Worm (Caenorhabditis elegans) whole organism, early embryonic: ENCODE data around the gene acr-17.

Experiments
- B0310.2 ChIP-seq: sonication (generic microtip); optimal IDR thresholded peaks from 2 replicates; lab custom pipeline; 2016; ENCODE audit warnings: mild to moderate bottlenecking, missing genetic modification characterization, missing compliant biosample characterization
- F13C5.2 ChIP-seq: sonication (generic microtip); optimal IDR thresholded peaks from 2 replicates; lab custom pipeline; 2017; ENCODE audit warnings: mild to moderate bottlenecking, missing genetic modification characterization, inconsistent platforms, missing compliant biosample characterization
- aly-1 ChIP-seq: sonication (generic microtip); optimal IDR thresholded peaks from 2 replicates; lab custom pipeline; 2016; ENCODE audit warnings: missing genetic modification characterization, missing compliant biosample characterization
- ama-1 ChIP-seq: fragments of 150-350 bp; optimal IDR thresholded peaks from 2 replicates; lab custom pipeline; 2014
- ceh-13 ChIP-seq: fragments of 200-800 bp; sonication (Bioruptor generic); optimal IDR thresholded peaks from 2 replicates; lab custom pipeline; 2018; ENCODE audit warnings: mild to moderate bottlenecking, missing genetic modification characterization, missing compliant biosample characterization
- ceh-36 ChIP-seq: sonication (generic microtip); optimal IDR thresholded peaks from 2 replicates; lab custom pipeline; 2016; ENCODE audit warnings: missing genetic modification characterization, inconsistent platforms, missing compliant biosample characterization
- ets-7 ChIP-seq: sonication (generic microtip); optimal IDR thresholded peaks from 2 replicates; lab custom pipeline; 2016; ENCODE audit warnings: missing genotype, missing genetic modification characterization, missing compliant biosample characterization
- flt-1 ChIP-seq: fragments of 200-800 bp; sonication (Bioruptor generic); IDR thresholded peaks from 2 replicates; pipeline ENCODE4 v1.3.6; 2022; ENCODE audit warnings: missing genetic modification characterization, missing compliant biosample characterization
- hmbx-1 ChIP-seq: sonication (generic microtip); optimal IDR thresholded peaks from 2 replicates; lab custom pipeline; 2016; ENCODE audit warnings: mild to moderate bottlenecking, missing genetic modification characterization, missing compliant biosample characterization
- hmg-4 ChIP-seq: fragments of 200-800 bp; sonication (Bioruptor generic); optimal IDR thresholded peaks from 2 replicates; lab custom pipeline; 2018; ENCODE audit warnings: mild to moderate bottlenecking, missing genetic modification characterization, missing compliant biosample characterization
- hnd-1 ChIP-seq: sonication (generic microtip); optimal IDR thresholded peaks from 2 replicates; lab custom pipeline; 2016; ENCODE audit warnings: missing genetic modification characterization, missing compliant biosample characterization
- pes-1 ChIP-seq: fragments of 200-800 bp; sonication (Bioruptor generic); IDR thresholded peaks from 2 replicates; pipeline ENCODE4 v1.3.6; 2022; ENCODE audit warnings: missing genetic modification reagents, missing genetic modification characterization, missing compliant biosample characterization
- scrt-1 ChIP-seq: fragments of 200-800 bp; sonication (Bioruptor generic); IDR thresholded peaks from 2 replicates; pipeline ENCODE4 v1.3.6; 2022; ENCODE audit warnings: missing genetic modification characterization, missing compliant biosample characterization
- sea-1 ChIP-seq: fragments of 200-800 bp; sonication (Bioruptor generic); conservative IDR thresholded peaks from 2 replicates; pipeline ENCODE4 v1.3.6; 2022; ENCODE audit warnings: missing genetic modification characterization, missing compliant biosample characterization
- tbx-11 ChIP-seq: fragments of 200-800 bp; sonication (Bioruptor generic); IDR thresholded peaks from 2 replicates; pipeline ENCODE4 v1.3.6; 2022; ENCODE audit warnings: missing genetic modification characterization, missing compliant biosample characterization
- tbx-37 ChIP-seq: fragments of 200-800 bp; sonication (Bioruptor generic); conservative IDR thresholded peaks from 2 replicates; pipeline ENCODE4 v1.3.6; 2022; ENCODE audit warnings: missing genetic modification reagents, missing genetic modification characterization, missing compliant biosample characterization
- tra-4 ChIP-seq: sonication (generic microtip); optimal IDR thresholded peaks from 2 replicates; lab custom pipeline; 2017; ENCODE audit warnings: missing genetic modification characterization, missing compliant biosample characterization

acr-17 gene

ce11 chrV:2638545-2638944 is 30.1 kb downstream of the acr-17 start, which contains the start of gene W02H5.19:
Gene W02H5.19, plus strand, starts transcription at chrV:2638890.
- TF ChIP-seq aly-1 (no peak), scrt-1 (0 out of 2 replicates have a peak, but pooled peaks have one; percentile 40), hmbx-1 (tag; lab: Kevin White, UChicago) (no peak), tbx-11 (peak; percentile 73), hnd-1 (no peak), hmg-4 (GFP tag; lab: Kevin White, UChicago) (peak; percentile 38), pes-1 (peak; percentile 65), ets-7 (tag; lab: Kevin White, UChicago) (no peak), flt-1 (peak; percentile 30; the same call in 1 of the 2 replicates), sea-1 (GFP tag; lab: Robert Waterston, UW) (no peak), tra-4 (tag; lab: Kevin White, UChicago) (no peak), ceh-36 (tag; lab: Kevin White, UChicago) (no peak), F13C5.2 (tag; lab: Kevin White, UChicago) (no peak), B0310.2 (no peak), tbx-37 (GFP tag; lab: Robert Waterston, UW) (peak; percentile 85), ama-1 (lab: Kevin White, UChicago) (no peak), ceh-13 (GFP tag; lab: Kevin White, UChicago) (no peak)

- TF ChIP-seq B0310.2 (no peak), flt-1 (no peak), ceh-36 (tag; lab: Kevin White, UChicago) (no peak), ceh-13 (GFP tag; lab: Kevin White, UChicago) (no peak), scrt-1 (no peak), F13C5.2 (tag; lab: Kevin White, UChicago) (no peak), hmbx-1 (tag; lab: Kevin White, UChicago) (no peak), aly-1 (no peak), hnd-1 (no peak), hmg-4 (GFP tag; lab: Kevin White, UChicago) (no peak), ama-1 (lab: Kevin White, UChicago) (no peak), tra-4 (tag; lab: Kevin White, UChicago) (no peak), tbx-11 (no peak), pes-1 (no peak), tbx-37 (GFP tag; lab: Robert Waterston, UW) (no peak), ets-7 (tag; lab: Kevin White, UChicago) (no peak), sea-1 (GFP tag; lab: Robert Waterston, UW) (no peak)
Measured at ce11 chrV:2639035-2639434, 30.6 kb downstream of the acr-17 start, which contains the start of gene W02H5.2. Gene W02H5.2, plus strand, starts transcription at chrV:2639335.

DNA sequence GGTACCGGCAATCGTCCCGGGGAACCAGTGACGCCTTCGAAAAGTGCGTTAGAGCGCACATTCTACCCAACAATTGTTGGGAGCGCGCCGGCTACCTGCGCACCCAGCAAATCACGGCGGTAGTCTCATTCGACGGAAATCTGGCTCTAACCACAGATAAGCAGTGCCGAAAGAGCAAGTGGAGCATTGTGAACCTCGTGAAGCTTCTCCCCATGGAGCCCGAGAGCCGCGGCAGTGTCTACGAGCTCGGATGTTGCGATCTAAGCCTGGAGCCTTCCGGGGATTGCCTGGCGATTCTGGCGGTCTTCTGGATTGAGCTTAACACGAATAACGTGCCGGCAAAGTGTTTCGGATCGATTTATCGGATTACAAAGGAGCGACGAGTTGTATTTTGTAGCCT is 31.1 kb downstream of the acr-17 start:
- TF ChIP-seq tbx-37 (GFP tag; lab: Robert Waterston, UW) (no peak), F13C5.2 (tag; lab: Kevin White, UChicago) (no peak), hnd-1 (no peak), hmbx-1 (tag; lab: Kevin White, UChicago) (no peak), ama-1 (lab: Kevin White, UChicago) (no peak), tbx-11 (no peak), aly-1 (no peak), ets-7 (tag; lab: Kevin White, UChicago) (no peak), scrt-1 (no peak), flt-1 (no peak), B0310.2 (no peak), pes-1 (no peak), tra-4 (tag; lab: Kevin White, UChicago) (no peak), ceh-36 (tag; lab: Kevin White, UChicago) (no peak), sea-1 (GFP tag; lab: Robert Waterston, UW) (no peak), hmg-4 (GFP tag; lab: Kevin White, UChicago) (no peak), ceh-13 (GFP tag; lab: Kevin White, UChicago) (no peak)

- no peak for TF ChIP-seq hnd-1
Measured at ce11 chrV:2646067-2646466, 37.6 kb downstream of the acr-17 start.

ce11 chrV:2647222-2647796 is 38.9 kb downstream of the acr-17 start:
- TF ChIP-seq tra-4 (tag; lab: Kevin White, UChicago): no peak
- TF ChIP-seq sea-1 (GFP tag; lab: Robert Waterston, UW): no peak
- no peak for TF ChIP-seq tbx-11
- no peak for TF ChIP-seq scrt-1
- TF ChIP-seq ets-7 (tag; lab: Kevin White, UChicago): no peak
- TF ChIP-seq pes-1: no peak
- no peak for TF ChIP-seq hmg-4 (GFP tag; lab: Kevin White, UChicago)
- no peak for TF ChIP-seq ceh-36 (tag; lab: Kevin White, UChicago)
- TF ChIP-seq hmbx-1 (tag; lab: Kevin White, UChicago): no peak
- TF ChIP-seq B0310.2: no peak

ce11 chrV:2650980-2651379 is 42.5 kb downstream of the acr-17 start:
- no peak for TF ChIP-seq F13C5.2 (tag; lab: Kevin White, UChicago)
- TF ChIP-seq pes-1: no peak
- no peak for TF ChIP-seq hmg-4 (GFP tag; lab: Kevin White, UChicago)
- TF ChIP-seq sea-1 (GFP tag; lab: Robert Waterston, UW): no peak
- TF ChIP-seq B0310.2: no peak
- no peak for TF ChIP-seq aly-1
- no peak for TF ChIP-seq flt-1
- no peak for TF ChIP-seq ets-7 (tag; lab: Kevin White, UChicago)
- no peak for TF ChIP-seq scrt-1
- TF ChIP-seq hnd-1: no peak
- no peak for TF ChIP-seq tra-4 (tag; lab: Kevin White, UChicago)
- TF ChIP-seq hmbx-1 (tag; lab: Kevin White, UChicago): no peak

ce11 chrV:2652557-2653133 is 44.2 kb downstream of the acr-17 start, which contains the start of the genes W02H5.8 and angl-1:
Gene W02H5.8, minus strand, starts transcription at chrV:2652657.
Gene angl-1, plus strand, starts transcription at chrV:2653083.
- no peak for TF ChIP-seq ceh-36 (tag; lab: Kevin White, UChicago)
- TF ChIP-seq tbx-11: no peak
- TF ChIP-seq hmbx-1 (tag; lab: Kevin White, UChicago): no peak
- TF ChIP-seq ama-1 (lab: Kevin White, UChicago): no peak
- TF ChIP-seq aly-1: no peak
